Fruit fly (Drosophila melanogaster) whole organism, wandering third instar larva: ENCODE measurements around the gene CG13272.
A peak's percentile ranks its signal among the peaks of the same experiment; 100 is the strongest.

Experiments used
- Abd-B ChIP-seq: fragments of >200 bp; optimal IDR thresholded peaks from 2 replicates; lab custom pipeline; 2017; ENCODE audit warnings: missing biosample characterization, missing genetic modification characterization
- CG32264 ChIP-seq: fragments of 200-800 bp; sonication (Bioruptor generic); optimal IDR thresholded peaks from 2 replicates; lab custom pipeline; 2016; ENCODE audit warnings: missing biosample characterization, missing genetic modification characterization
- CG9705 ChIP-seq: fragments of 200-800 bp; sonication (Bioruptor generic); optimal IDR thresholded peaks from 2 replicates; lab custom pipeline; 2018; ENCODE audit warnings: missing biosample characterization, mild to moderate bottlenecking, missing genetic modification characterization
- CrebA ChIP-seq: fragments of 200-800 bp; sonication (Bioruptor generic); optimal IDR thresholded peaks from 2 replicates; lab custom pipeline; 2016; ENCODE audit warnings: missing biosample characterization, mild to moderate bottlenecking, missing genetic modification characterization, borderline replicate concordance
- Dif ChIP-seq: fragments of 200-275, 200-300 bp; sonication (Bioruptor generic); optimal IDR thresholded peaks from 2 replicates; lab custom pipeline; 2018; ENCODE audit warnings: missing biosample characterization, missing genetic modification characterization; ENCODE audit not compliant: partially characterized antibody
- GATAd ChIP-seq: sonication (Bioruptor generic); optimal IDR thresholded peaks from 2 replicates; lab custom pipeline; 2016; ENCODE audit warnings: missing biosample characterization, missing genetic modification characterization
- HLH106 ChIP-seq: fragments of 200-800 bp; optimal IDR thresholded peaks from 3 replicates; lab custom pipeline; 2019; ENCODE audit warnings: missing biosample characterization, mild to moderate bottlenecking, missing genetic modification characterization, moderate library complexity
- Hnf4 ChIP-seq: fragments of 200-800 bp; sonication (Bioruptor generic); optimal IDR thresholded peaks from 2 replicates; lab custom pipeline; 2016; ENCODE audit warnings: missing biosample characterization, mild to moderate bottlenecking, missing genetic modification characterization
- Hr83 ChIP-seq: fragments of 200-300 bp; sonication (Bioruptor generic); optimal IDR thresholded peaks from 2 replicates; lab custom pipeline; 2016; ENCODE audit warnings: missing biosample characterization, mild to moderate bottlenecking, missing genetic modification characterization, moderate library complexity; ENCODE audit not compliant: poor library complexity, severe bottlenecking
- Jra ChIP-seq: sonication (Bioruptor generic); optimal IDR thresholded peaks from 2 replicates; lab custom pipeline; 2016; ENCODE audit warnings: missing biosample characterization, missing genetic modification characterization
- Mio ChIP-seq: sonication (Bioruptor generic); optimal IDR thresholded peaks from 2 replicates; lab custom pipeline; 2016; ENCODE audit warnings: missing biosample characterization, missing genetic modification characterization
- Myc ChIP-seq: fragments of >200 bp; optimal IDR thresholded peaks from 2 replicates; lab custom pipeline; 2017
- N ChIP-seq: fragments of >200 bp; optimal IDR thresholded peaks from 2 replicates; lab custom pipeline; 2018; ENCODE audit warnings: missing biosample characterization, missing external identifiers, missing genetic modification characterization
- OdsH ChIP-seq: fragments of 200-800 bp; sonication (Bioruptor generic); optimal IDR thresholded peaks from 2 replicates; lab custom pipeline; 2016; ENCODE audit warnings: missing biosample characterization, mild to moderate bottlenecking, missing genetic modification characterization
- Rel ChIP-seq, 2 experiments: fragments of 200-800 bp; sonication (Bioruptor generic) in 1 of 2; optimal IDR thresholded peaks; 2 replicates in 1 of 2; 3 replicates in 1 of 2; lab custom pipeline; 2016 to 2019; ENCODE audit warnings: mild to moderate bottlenecking in 2 of 2, missing biosample characterization in 2 of 2, missing genetic modification characterization in 2 of 2, moderate library complexity in 1 of 2
- Sp1 ChIP-seq: fragments of 200-800 bp; sonication (Bioruptor generic); optimal IDR thresholded peaks from 3 replicates; lab custom pipeline; 2019; ENCODE audit warnings: missing biosample characterization, mild to moderate bottlenecking, missing genetic modification characterization, moderate library complexity
- Vsx2 ChIP-seq: fragments of 200-300, 225-300 bp; sonication (Bioruptor generic); optimal IDR thresholded peaks from 2 replicates; lab custom pipeline; 2018; ENCODE audit warnings: missing biosample characterization, missing genetic modification characterization; ENCODE audit not compliant: partially characterized antibody
- br ChIP-seq: fragments of 200-800 bp; sonication (Bioruptor generic); optimal IDR thresholded peaks from 2 replicates; lab custom pipeline; 2016; ENCODE audit warnings: missing biosample characterization, missing genetic modification characterization
- brk ChIP-seq: fragments of 200-800 bp; sonication (Bioruptor generic); optimal IDR thresholded peaks from 2 replicates; lab custom pipeline; 2016; ENCODE audit warnings: missing biosample characterization, mild to moderate bottlenecking, missing genetic modification characterization
- dl ChIP-seq, 2 experiments: fragments of 175-275, 200-275 bp in 1 of 2; fragments of 200-275 bp in 1 of 2; sonication (Bioruptor generic); optimal IDR thresholded peaks; lab custom pipeline; 2018; ENCODE audit warnings: mild to moderate bottlenecking in 2 of 2, missing biosample characterization in 2 of 2, missing genetic modification characterization in 2 of 2, moderate library complexity in 2 of 2; ENCODE audit not compliant: partially characterized antibody in 2 of 2, insufficient read depth in 1 of 2
- dmrt93B ChIP-seq: fragments of 200-800 bp; sonication (Bioruptor generic); optimal IDR thresholded peaks from 2 replicates; lab custom pipeline; 2018; ENCODE audit warnings: missing biosample characterization, mild to moderate bottlenecking, missing genetic modification characterization
- dsf ChIP-seq: sonication (Bioruptor generic); optimal IDR thresholded peaks from 2 replicates; lab custom pipeline; 2016; ENCODE audit warnings: missing biosample characterization, missing genetic modification characterization, borderline replicate concordance
- ey ChIP-seq: fragments of 200-800 bp; sonication (Bioruptor generic); optimal IDR thresholded peaks from 2 replicates; lab custom pipeline; 2016; ENCODE audit warnings: missing biosample characterization, missing genetic modification characterization
- foxo ChIP-seq, 2 experiments: fragments of 200-800 bp; sonication (Bioruptor generic); optimal IDR thresholded peaks; 2 replicates in 1 of 2; 3 replicates in 1 of 2; lab custom pipeline; 2016 to 2017; ENCODE audit warnings: missing biosample characterization in 2 of 2, missing genetic modification characterization in 2 of 2
- fru ChIP-seq: fragments of 200-800 bp; sonication (Bioruptor generic); optimal IDR thresholded peaks from 3 replicates; lab custom pipeline; 2016; ENCODE audit warnings: missing biosample characterization, mild to moderate bottlenecking, missing genetic modification characterization
- h ChIP-seq: fragments of 200-800 bp; sonication (Bioruptor generic); optimal IDR thresholded peaks from 3 replicates; lab custom pipeline; 2016; ENCODE audit warnings: missing biosample characterization, mild to moderate bottlenecking, missing genetic modification characterization
- jim ChIP-seq: fragments of 175-275, 200-325 bp; sonication (Bioruptor generic); optimal IDR thresholded peaks from 2 replicates; lab custom pipeline; 2016; ENCODE audit warnings: missing biosample characterization, mild to moderate bottlenecking, missing genetic modification characterization
- lola ChIP-seq: fragments of >200 bp; optimal IDR thresholded peaks from 2 replicates; lab custom pipeline; 2017; ENCODE audit warnings: missing biosample characterization, missing genetic modification characterization
- pan ChIP-seq: fragments of >200 bp; optimal IDR thresholded peaks from 2 replicates; lab custom pipeline; 2017
- psq ChIP-seq: fragments of 200-800 bp; sonication (Bioruptor generic); optimal IDR thresholded peaks from 3 replicates; lab custom pipeline; 2017; ENCODE audit warnings: missing biosample characterization, mild to moderate bottlenecking, missing genetic modification characterization, moderate library complexity
- rgr ChIP-seq: fragments of 200-800 bp; sonication (Bioruptor generic); optimal IDR thresholded peaks from 3 replicates; lab custom pipeline; 2016; ENCODE audit warnings: missing biosample characterization, mild to moderate bottlenecking, missing genetic modification characterization
- sage ChIP-seq: fragments of 200-800 bp; sonication (Bioruptor generic); optimal IDR thresholded peaks from 2 replicates; lab custom pipeline; 2016; ENCODE audit warnings: missing biosample characterization, mild to moderate bottlenecking, missing genetic modification characterization
- sv ChIP-seq: fragments of 200-800 bp; sonication (Bioruptor generic); optimal IDR thresholded peaks from 3 replicates; lab custom pipeline; 2016; ENCODE audit warnings: missing biosample characterization, missing genetic modification characterization
- tai ChIP-seq: sonication (Bioruptor generic); optimal IDR thresholded peaks from 2 replicates; lab custom pipeline; 2016; ENCODE audit warnings: missing biosample characterization, missing genetic modification characterization
- usp ChIP-seq: fragments of >200 bp; optimal IDR thresholded peaks from 2 replicates; lab custom pipeline; 2017; ENCODE audit warnings: missing biosample characterization, missing genetic modification characterization
- woc ChIP-seq: sonication (Bioruptor generic); optimal IDR thresholded peaks from 2 replicates; lab custom pipeline; 2016; ENCODE audit warnings: missing biosample characterization, mild to moderate bottlenecking, missing genetic modification characterization

Gene CG13272

DNA sequence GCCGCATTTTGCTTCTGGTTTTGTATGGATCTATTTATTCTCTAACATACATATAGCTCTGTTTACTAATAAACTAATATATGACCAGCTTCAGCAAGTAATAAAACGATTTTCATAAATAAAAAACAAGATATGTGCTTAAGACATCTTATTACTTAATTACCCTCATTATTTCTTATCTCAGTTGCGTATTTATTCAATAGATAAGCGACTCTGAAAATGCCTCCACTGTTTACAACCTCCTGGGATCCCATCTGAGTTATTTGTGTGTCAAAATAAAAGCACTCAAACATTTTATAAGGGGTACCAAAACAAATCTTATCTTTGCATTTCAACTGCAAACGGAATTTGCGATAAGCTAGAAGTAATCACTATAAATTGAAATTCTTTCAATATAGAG lies 15.0 kb downstream of the CG13272 start:
- TF ChIP-seq CG9705 (GFP tag; lab: Kevin White, UChicago) (peak; percentile 8), Dif (GFP tag; lab: Kevin White, UChicago) (no peak), tai (GFP tag; lab: Kevin White, UChicago) (no peak), fru (GFP tag; lab: Kevin White, UChicago) (no peak), jim (GFP tag; lab: Kevin White, UChicago) (no peak), woc (GFP tag; lab: Kevin White, UChicago) (no peak), foxo (GFP tag; optimal IDR thresholded peaks at IDR 0.05; lab: Kevin White, UChicago) (no peak), CrebA (GFP tag; lab: Kevin White, UChicago) (no peak), Myc (lab: Kevin White, UChicago) (no peak), psq (GFP tag; lab: Kevin White, UChicago) (no peak), sv (GFP tag; lab: Kevin White, UChicago) (no peak), Mio (GFP tag; lab: Kevin White, UChicago) (no peak), Jra (GFP tag; lab: Kevin White, UChicago) (no peak), sage (no peak), dmrt93B (no peak), pan (lab: Kevin White, UChicago) (no peak), HLH106 (peak; percentile 19), Abd-B (GFP tag; lab: Kevin White, UChicago) (no peak), Vsx2 (GFP tag; lab: Kevin White, UChicago) (no peak), Rel (GFP tag; optimal IDR thresholded peaks at IDR 0.05; lab: Kevin White, UChicago) (no peak), Rel (tag; optimal IDR thresholded peaks at IDR 0.05; lab: Kevin White, UChicago) (peak; percentile 37), rgr (GFP tag; lab: Kevin White, UChicago) (peak; percentile 15), Hr83 (GFP tag; lab: Kevin White, UChicago) (no peak), OdsH (GFP tag; lab: Kevin White, UChicago) (no peak), dsf (GFP tag; lab: Kevin White, UChicago) (no peak), usp (GFP tag; lab: Kevin White, UChicago) (no peak), lola (no peak), h (GFP tag; lab: Kevin White, UChicago) (no peak), Sp1 (GFP tag; lab: Kevin White, UChicago) (peak; percentile 79), N (GFP tag; lab: Kevin White, UChicago) (no peak), br (GFP tag; lab: Kevin White, UChicago) (no peak), dl (GFP tag; optimal IDR thresholded peaks at IDR 0.05; lab: Kevin White, UChicago; ENCODE audit: insufficient read depth in 1 of 2, partially characterized antibody in 2 of 2) (no peak), brk (GFP tag; lab: Kevin White, UChicago) (no peak), Hnf4 (GFP tag; lab: Kevin White, UChicago) (no peak)

DNA sequence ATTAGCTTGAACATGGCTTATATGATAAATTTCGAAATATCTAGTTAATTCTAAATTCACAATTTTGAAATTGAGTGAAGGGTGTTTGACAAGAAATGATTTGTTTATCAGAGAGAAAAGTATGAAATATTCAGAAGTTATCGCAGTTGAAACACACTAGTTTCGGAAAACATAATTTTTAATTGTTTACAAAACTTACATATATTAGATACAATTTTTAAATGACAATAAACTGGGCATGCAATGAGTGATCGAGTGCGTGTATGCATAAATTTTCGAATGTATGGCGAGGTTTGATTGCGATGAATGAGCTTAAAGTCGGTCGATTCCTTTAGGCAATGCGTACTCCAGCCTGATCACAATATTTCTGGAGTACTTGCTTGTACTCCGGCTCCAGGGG lies 16.3 kb downstream of the CG13272 start, which contains the start of gene CG13280:
Gene CG13280, minus strand, starts transcription at position 101 of the 400 bp plus-strand sequence.
- TF ChIP-seq foxo (GFP tag; optimal IDR thresholded peaks at IDR 0.05; lab: Kevin White, UChicago) = no peak
- no peak for TF ChIP-seq CG32264 (GFP tag; lab: Kevin White, UChicago)
- TF ChIP-seq brk (GFP tag; lab: Kevin White, UChicago) = no peak
- TF ChIP-seq Mio (GFP tag; lab: Kevin White, UChicago) = no peak
- no peak for TF ChIP-seq ey (GFP tag; lab: Kevin White, UChicago)
- no peak for TF ChIP-seq dsf (GFP tag; lab: Kevin White, UChicago)
- no peak for TF ChIP-seq pan (lab: Kevin White, UChicago)
- no peak for TF ChIP-seq woc (GFP tag; lab: Kevin White, UChicago)
- TF ChIP-seq dl (GFP tag; optimal IDR thresholded peaks at IDR 0.05; lab: Kevin White, UChicago; ENCODE audit: insufficient read depth in 1 of 2, partially characterized antibody in 2 of 2) = no peak
- no peak for TF ChIP-seq sage
- TF ChIP-seq Dif (GFP tag; lab: Kevin White, UChicago) = no peak
- TF ChIP-seq fru (GFP tag; lab: Kevin White, UChicago) = no peak
- TF ChIP-seq CG9705 (GFP tag; lab: Kevin White, UChicago) = no peak
- TF ChIP-seq GATAd (GFP tag; lab: Kevin White, UChicago) = no peak
- no peak for TF ChIP-seq br (GFP tag; lab: Kevin White, UChicago)
- TF ChIP-seq CrebA (GFP tag; lab: Kevin White, UChicago) = no peak
- TF ChIP-seq jim (GFP tag; lab: Kevin White, UChicago) = no peak
- no peak for TF ChIP-seq Rel (GFP tag; optimal IDR thresholded peaks at IDR 0.05; lab: Kevin White, UChicago)
- TF ChIP-seq Rel (tag; optimal IDR thresholded peaks at IDR 0.05; lab: Kevin White, UChicago) = no peak
